Fruit fly (Drosophila melanogaster): Measurements from ENCODE around the gene CG13101.

CG13101 gene

dm6 chr2L:8955597-8956335 lies 28.9 kb downstream of the CG13101 start (continued):
- no peak for TF ChIP-seq Ets65A (GFP tag)
- peak; percentile 37 for TF ChIP-seq mirr (GFP tag; optimal IDR thresholded peaks at IDR 0.05)
- no peak for TF ChIP-seq BtbVII (GFP tag; optimal IDR thresholded peaks at IDR 0.05)
- no peak for TF ChIP-seq Camta (GFP tag; optimal IDR thresholded peaks at IDR 0.05)
- TF ChIP-seq oc (tag; optimal IDR thresholded peaks at IDR 0.05), result no peak
- TF ChIP-seq insv (GFP tag; optimal IDR thresholded peaks at IDR 0.05), result no peak
- TF ChIP-seq pum (GFP tag; optimal IDR thresholded peaks at IDR 0.05), result no peak
- no peak for TF ChIP-seq ATbp (GFP tag; optimal IDR thresholded peaks at IDR 0.05)
- TF ChIP-seq Asciz (GFP tag; optimal IDR thresholded peaks at IDR 0.05), result no peak
- TF ChIP-seq Lhr (GFP tag; optimal IDR thresholded peaks at IDR 0.05), result no peak
- TF ChIP-seq Optix (GFP tag; IDR thresholded peaks at IDR 0.05), result no peak
- no peak for TF ChIP-seq CG9817 (tag; optimal IDR thresholded peaks at IDR 0.05)
- no peak for TF ChIP-seq Jarid2 (GFP tag; optimal IDR thresholded peaks at IDR 0.05)
- no peak for TF ChIP-seq fd96Cb (tag; optimal IDR thresholded peaks at IDR 0.05)
- no peak for TF ChIP-seq CG10654 (GFP tag; optimal IDR thresholded peaks at IDR 0.05)
- no peak for TF ChIP-seq CG7745 (tag; optimal IDR thresholded peaks at IDR 0.05)
- no peak for TF ChIP-seq CG3407 (GFP tag; optimal IDR thresholded peaks at IDR 0.05)
- no peak for TF ChIP-seq Antp (GFP tag; optimal IDR thresholded peaks at IDR 0.05)
- no peak for TF ChIP-seq NK7.1 (GFP tag; optimal IDR thresholded peaks at IDR 0.05)
- no peak for TF ChIP-seq Tbp (GFP tag; optimal IDR thresholded peaks at IDR 0.05)
- no peak for TF ChIP-seq stc (GFP tag; IDR thresholded peaks at IDR 0.05)
- TF ChIP-seq CG1602 (GFP tag; optimal IDR thresholded peaks at IDR 0.05), result no peak
- TF ChIP-seq CG13775 (GFP tag; optimal IDR thresholded peaks at IDR 0.05), result no peak
- TF ChIP-seq lab (GFP tag; optimal IDR thresholded peaks at IDR 0.05), result peak; percentile 3
- TF ChIP-seq Ada2b (GFP tag; IDR thresholded peaks at IDR 0.05), result no peak
- 0 out of 3 replicates have a peak, but pooled peaks have one; percentile 18 for TF ChIP-seq otp (GFP tag; IDR thresholded peaks at IDR 0.05)
- peak; percentile 16 for TF ChIP-seq CG11504 (tag; optimal IDR thresholded peaks at IDR 0.05)
- TF ChIP-seq bcd (GFP tag; optimal IDR thresholded peaks at IDR 0.05), result no peak
- TF ChIP-seq emc (GFP tag; optimal IDR thresholded peaks at IDR 0.05), result no peak
- no peak for TF ChIP-seq pho (GFP tag; optimal IDR thresholded peaks at IDR 0.05)
- TF ChIP-seq gt (GFP tag; IDR thresholded peaks at IDR 0.05), result no peak
- TF ChIP-seq CG11247 (GFP tag; IDR thresholded peaks at IDR 0.05), result no peak
- TF ChIP-seq pros (GFP tag; optimal IDR thresholded peaks at IDR 0.05), result no peak
- TF ChIP-seq CG43689 (GFP tag; IDR thresholded peaks at IDR 0.05), result no peak
- peak; percentile 18 for TF ChIP-seq schlank (tag; optimal IDR thresholded peaks at IDR 0.05)
- TF ChIP-seq CG11695 (GFP tag; IDR thresholded peaks at IDR 0.05), result peak; percentile 42; the same call in 1 of the 3 replicates
- TF ChIP-seq Gsc (GFP tag; IDR thresholded peaks at IDR 0.05), result no peak
- TF ChIP-seq CG12942 (GFP tag; optimal IDR thresholded peaks at IDR 0.05), result no peak
- no peak for TF ChIP-seq CG17385 (GFP tag; optimal IDR thresholded peaks at IDR 0.05)
- TF ChIP-seq CG4854 (GFP tag; optimal IDR thresholded peaks at IDR 0.05), result no peak
- TF ChIP-seq CG5953 (GFP tag; IDR thresholded peaks at IDR 0.05), result no peak
- no peak for TF ChIP-seq CG8765 (GFP tag; IDR thresholded peaks at IDR 0.05)
- TF ChIP-seq Nf-YB (GFP tag; optimal IDR thresholded peaks at IDR 0.05), result no peak
- TF ChIP-seq Fer1 (GFP tag; optimal IDR thresholded peaks at IDR 0.05), result no peak
- no peak for TF ChIP-seq Hmr (GFP tag; optimal IDR thresholded peaks at IDR 0.05)
- TF ChIP-seq CG10565 (GFP tag; optimal IDR thresholded peaks at IDR 0.05), result no peak
- TF ChIP-seq Gug (GFP tag; IDR thresholded peaks at IDR 0.05), result no peak
- no peak for TF ChIP-seq ap (GFP tag; IDR thresholded peaks at IDR 0.05)
- TF ChIP-seq CG11560 (tag; IDR thresholded peaks at IDR 0.05), result no peak
- no peak for TF ChIP-seq CG8089 (GFP tag; optimal IDR thresholded peaks at IDR 0.05)
- TF ChIP-seq salm (tag; optimal IDR thresholded peaks at IDR 0.05), result no peak
